Fruit fly (Drosophila melanogaster): ENCODE results near the gene Tango14.

- TF ChIP-seq CG8478 (optimal IDR thresholded peaks at IDR 0.05) = no peak
- TF ChIP-seq CTCF (optimal IDR thresholded peaks at IDR 0.05) = no peak
These were observed 35.2 kb upstream of the Tango14 start for dm6 chr2L:1123078-1123818.

All from S2 (cell line).